Fruit fly (Drosophila melanogaster) whole organism, embryonic: Measurements from ENCODE around the gene ovm.
A peak's percentile ranks its signal among the peaks of the same experiment; 100 is the strongest.

ENCODE experiments used
- Asciz ChIP-seq: fragments of 200-800 bp; sonication (Bioruptor generic); optimal IDR thresholded peaks from 2 replicates; lab custom pipeline; 2017; ENCODE audit warnings: missing biosample characterization, mild to moderate bottlenecking, missing genetic modification characterization, missing genetic modification reagents
- Atf-2 ChIP-seq: fragments of 200-800 bp; sonication (Bioruptor generic); optimal IDR thresholded peaks from 2 replicates; lab custom pipeline; 2016; ENCODE audit warnings: missing biosample characterization, missing genetic modification characterization
- Bteb2 ChIP-seq: fragments of 200-800 bp; sonication (Bioruptor generic); optimal IDR thresholded peaks from 2 replicates; lab custom pipeline; 2016; ENCODE audit warnings: missing biosample characterization, missing genetic modification characterization
- CG12659 ChIP-seq: fragments of 200-800 bp; sonication (Bioruptor generic); optimal IDR thresholded peaks from 3 replicates; lab custom pipeline; 2017; ENCODE audit warnings: mild to moderate bottlenecking, missing biosample characterization, missing genetic modification reagents, missing genetic modification characterization
- CG13296 ChIP-seq: fragments of 200-800 bp; sonication (Bioruptor generic); optimal IDR thresholded peaks from 3 replicates; lab custom pipeline; 2018; ENCODE audit warnings: missing biosample characterization, mild to moderate bottlenecking, missing genetic modification characterization
- CG13624 ChIP-seq: fragments of 200-800 bp; sonication (Bioruptor generic); optimal IDR thresholded peaks from 2 replicates; lab custom pipeline; 2016; ENCODE audit warnings: missing biosample characterization, missing genetic modification characterization
- CG13775 ChIP-seq: fragments of 200-800 bp; sonication (Bioruptor generic); optimal IDR thresholded peaks from 3 replicates; lab custom pipeline; 2017; ENCODE audit warnings: missing biosample characterization, mild to moderate bottlenecking, missing genetic modification characterization
- CG15269 ChIP-seq: fragments of 200-800 bp; sonication (Bioruptor generic); optimal IDR thresholded peaks from 2 replicates; lab custom pipeline; 2018; ENCODE audit warnings: missing biosample characterization, mild to moderate bottlenecking, missing genetic modification characterization, moderate library complexity
- CG15514 ChIP-seq: fragments of 200-800 bp; sonication (Bioruptor generic); optimal IDR thresholded peaks from 3 replicates; lab custom pipeline; 2017; ENCODE audit warnings: missing biosample characterization, missing genetic modification characterization, mild to moderate bottlenecking, moderate library complexity, missing genetic modification reagents
- CG15601 ChIP-seq: fragments of 200-800 bp; sonication (Bioruptor generic); optimal IDR thresholded peaks from 3 replicates; lab custom pipeline; 2019; ENCODE audit warnings: missing biosample characterization, mild to moderate bottlenecking, missing genetic modification characterization, moderate library complexity
- CG1647 ChIP-seq: fragments of 200-800 bp; sonication (Bioruptor generic); optimal IDR thresholded peaks from 3 replicates; lab custom pipeline; 2016; ENCODE audit warnings: missing biosample characterization, missing genetic modification characterization
- CG31365 ChIP-seq: fragments of 200-800 bp; sonication (Bioruptor generic); optimal IDR thresholded peaks from 2 replicates; lab custom pipeline; 2018; ENCODE audit warnings: missing biosample characterization, mild to moderate bottlenecking, missing genetic modification characterization
- CG33213 ChIP-seq: fragments of 200-800 bp; sonication (Bioruptor generic); optimal IDR thresholded peaks from 3 replicates; lab custom pipeline; 2016; ENCODE audit warnings: missing biosample characterization, missing genetic modification characterization
- CG4328 ChIP-seq: fragments of 200-800 bp; sonication (Bioruptor generic); optimal IDR thresholded peaks from 3 replicates; lab custom pipeline; 2017; ENCODE audit warnings: missing biosample characterization, missing genetic modification reagents, missing genetic modification characterization
- CG4424 ChIP-seq: fragments of 200-800 bp; sonication (Bioruptor generic); optimal IDR thresholded peaks from 3 replicates; lab custom pipeline; 2016; ENCODE audit warnings: missing biosample characterization, missing genetic modification characterization
- CG6813 ChIP-seq: fragments of 200-800 bp; sonication (Bioruptor generic); optimal IDR thresholded peaks from 2 replicates; lab custom pipeline; 2017; ENCODE audit warnings: missing biosample characterization, missing genetic modification characterization, mild to moderate bottlenecking, moderate library complexity, missing genetic modification reagents
- CG7556 ChIP-seq: fragments of 200-800 bp; sonication (Bioruptor generic); optimal IDR thresholded peaks from 2 replicates; lab custom pipeline; 2017; ENCODE audit warnings: missing biosample characterization, mild to moderate bottlenecking, missing genetic modification characterization
- CG7987 ChIP-seq: fragments of 200-800 bp; sonication (Bioruptor generic); optimal IDR thresholded peaks from 2 replicates; lab custom pipeline; 2018; ENCODE audit warnings: missing biosample characterization, mild to moderate bottlenecking, missing genetic modification characterization, moderate library complexity
- CG9437 ChIP-seq: fragments of 200-800 bp; sonication (Bioruptor generic); optimal IDR thresholded peaks from 2 replicates; lab custom pipeline; 2018; ENCODE audit warnings: missing biosample characterization, mild to moderate bottlenecking, missing genetic modification characterization
- Doc2 ChIP-seq: fragments of 200-800 bp; sonication (Bioruptor generic); IDR thresholded peaks from 2 replicates; pipeline ENCODE4 v1.3.6; 2022; ENCODE audit warnings: missing biosample characterization, missing genetic modification characterization
- Gug ChIP-seq: fragments of 200-800 bp; sonication (Bioruptor generic); IDR thresholded peaks from 4 replicates; pipeline ENCODE4 v1.3.6; 2022; ENCODE audit warnings: missing biosample characterization, missing genetic modification characterization
- Lpt ChIP-seq: fragments of >200 bp; optimal IDR thresholded peaks from 2 replicates; lab custom pipeline; 2018; ENCODE audit warnings: missing biosample characterization, missing genetic modification characterization
- MBD-R2 ChIP-seq: fragments of 200-800 bp; sonication (Bioruptor generic); IDR thresholded peaks from 2 replicates; pipeline ENCODE4 v1.3.6; 2022; ENCODE audit warnings: missing biosample characterization, missing genetic modification characterization
- Med ChIP-seq: fragments of 200-800 bp; sonication (Bioruptor generic); peaks from one replicate; lab custom pipeline; 2016; ENCODE audit warnings: missing biosample characterization, missing genetic modification characterization, mild to moderate bottlenecking, inconsistent platforms, moderate library complexity
- Mes4 ChIP-seq: fragments of 200-800 bp; sonication (Bioruptor generic); optimal IDR thresholded peaks from 2 replicates; lab custom pipeline; 2016; ENCODE audit warnings: missing biosample characterization, missing genetic modification characterization
- NC2α ChIP-seq: fragments of 200-800 bp; sonication (Bioruptor generic); optimal IDR thresholded peaks from 2 replicates; lab custom pipeline; 2016; ENCODE audit warnings: missing biosample characterization, missing genetic modification characterization
- NK7.1 ChIP-seq: fragments of 200-800 bp; sonication (Bioruptor generic); optimal IDR thresholded peaks from 3 replicates; lab custom pipeline; 2016; ENCODE audit warnings: missing biosample characterization, missing genetic modification characterization
- Neu2 ChIP-seq: fragments of 200-800 bp; sonication (Bioruptor generic); optimal IDR thresholded peaks from 3 replicates; lab custom pipeline; 2016; ENCODE audit warnings: missing biosample characterization, missing genetic modification characterization, borderline replicate concordance
- Oaz ChIP-seq: fragments of 200-800 bp; sonication (Bioruptor generic); IDR thresholded peaks from 2 replicates; pipeline ENCODE4 v1.3.6; 2022; ENCODE audit warnings: missing biosample characterization, missing genetic modification characterization
- PHDP ChIP-seq: fragments of 200-800 bp; sonication (Bioruptor generic); optimal IDR thresholded peaks from 3 replicates; lab custom pipeline; 2018; ENCODE audit warnings: missing biosample characterization, mild to moderate bottlenecking, missing genetic modification characterization, moderate library complexity
- Trl ChIP-seq, 3 experiments: fragments of >200 bp in 2 of 3; fragments of 200-800 bp in 1 of 3; sonication (Bioruptor generic) in 1 of 3; optimal IDR thresholded peaks; 2 replicates in 1 of 3; 3 replicates in 2 of 3; lab custom pipeline; 2016 to 2017; ENCODE audit warnings: missing biosample characterization in 1 of 3, missing genetic modification characterization in 1 of 3
- YL-1 ChIP-seq: fragments of 200-800 bp; sonication (Bioruptor generic); optimal IDR thresholded peaks from 3 replicates; lab custom pipeline; 2017; ENCODE audit warnings: missing biosample characterization, mild to moderate bottlenecking, missing genetic modification characterization
- al ChIP-seq: fragments of 200-800 bp; sonication (Bioruptor generic); IDR thresholded peaks from 2 replicates; pipeline ENCODE4 v1.3.6; 2022; ENCODE audit warnings: missing biosample characterization, missing genetic modification characterization
- cad ChIP-seq: fragments of >200 bp; optimal IDR thresholded peaks from 2 replicates; lab custom pipeline; 2017; ENCODE audit warnings: missing biosample characterization, missing genetic modification characterization
- dm ChIP-seq: fragments of 200-800 bp; sonication (Bioruptor generic); optimal IDR thresholded peaks from 3 replicates; lab custom pipeline; 2016; ENCODE audit warnings: missing biosample characterization, missing genetic modification characterization
- dmrt11E ChIP-seq: fragments of 200-800 bp; sonication (Bioruptor generic); optimal IDR thresholded peaks from 3 replicates; lab custom pipeline; 2018; ENCODE audit warnings: missing biosample characterization, mild to moderate bottlenecking, missing genetic modification characterization, moderate library complexity
- exex ChIP-seq: fragments of 200-800 bp; sonication (Bioruptor generic); optimal IDR thresholded peaks from 4 replicates; lab custom pipeline; 2018; ENCODE audit warnings: missing biosample characterization, mild to moderate bottlenecking, missing genetic modification characterization, moderate library complexity
- gem ChIP-seq: fragments of 200-800 bp; sonication (Bioruptor generic); optimal IDR thresholded peaks from 2 replicates; lab custom pipeline; 2019; ENCODE audit warnings: missing biosample characterization, mild to moderate bottlenecking, missing genetic modification characterization, moderate library complexity
- lov ChIP-seq, 2 experiments: fragments of 200-800 bp in 1 of 2; fragments of >200 bp in 1 of 2; sonication (Bioruptor generic) in 1 of 2; IDR thresholded peaks in 1 of 2; optimal IDR thresholded peaks in 1 of 2; 2 replicates in 1 of 2; 3 replicates in 1 of 2; pipeline versions ENCODE4 v1.3.6 to Lab custom; 2017 to 2022; ENCODE audit warnings: missing biosample characterization in 1 of 2, missing genetic modification characterization in 1 of 2
- maf-S ChIP-seq: fragments of 200-800 bp; sonication (Bioruptor generic); optimal IDR thresholded peaks from 2 replicates; lab custom pipeline; 2016; ENCODE audit warnings: missing biosample characterization, missing genetic modification characterization
- nau ChIP-seq: fragments of 200-800 bp; sonication (Bioruptor generic); optimal IDR thresholded peaks from 3 replicates; lab custom pipeline; 2017; ENCODE audit warnings: missing biosample characterization, mild to moderate bottlenecking, missing genetic modification characterization, missing genetic modification reagents
- nmo ChIP-seq: fragments of 200-800 bp; sonication (Bioruptor generic); optimal IDR thresholded peaks from 2 replicates; lab custom pipeline; 2018; ENCODE audit warnings: missing biosample characterization, mild to moderate bottlenecking, missing genetic modification characterization, moderate library complexity
- nom ChIP-seq: fragments of 200-800 bp; sonication (Bioruptor generic); optimal IDR thresholded peaks from 2 replicates; lab custom pipeline; 2017; ENCODE audit warnings: missing biosample characterization, missing genetic modification characterization, mild to moderate bottlenecking, moderate library complexity, missing genetic modification reagents
- ranshi ChIP-seq: fragments of 200-800 bp; sonication (Bioruptor generic); IDR thresholded peaks from 2 replicates; pipeline ENCODE4 v1.3.6; 2022; ENCODE audit warnings: missing biosample characterization, missing genetic modification characterization
- rib ChIP-seq: fragments of 200-800 bp; sonication (Bioruptor generic); IDR thresholded peaks from 2 replicates; pipeline ENCODE4 v1.3.6; 2022; ENCODE audit warnings: missing biosample characterization, missing genetic modification characterization
- trh ChIP-seq: fragments of 200-800 bp; sonication (Bioruptor generic); optimal IDR thresholded peaks from 2 replicates; lab custom pipeline; 2016; ENCODE audit warnings: missing biosample characterization, missing genetic modification characterization
- zfh2 ChIP-seq: fragments of 200-800 bp; sonication (Bioruptor generic); optimal IDR thresholded peaks from 2 replicates; lab custom pipeline; 2016; ENCODE audit warnings: missing biosample characterization, missing genetic modification characterization

Gene ovm

dm6 chr2L:166115-167069 is 25.6 kb upstream of the ovm start (continued):
- TF ChIP-seq cad (GFP tag; lab: Kevin White, UChicago) (no peak), CG12659 (peak; percentile 85), rib (GFP tag; lab: Robert Waterston, UW) (no peak), exex (peak; percentile 82), Med (GFP tag; lab: Kevin White, UChicago) (peak; percentile 95), CG1647 (GFP tag; lab: Kevin White, UChicago) (peak; percentile 59), CG7556 (GFP tag; lab: Kevin White, UChicago) (peak; percentile 80), Asciz (GFP tag; lab: Kevin White, UChicago) (peak; percentile 86), dmrt11E (tag; lab: Kevin White, UChicago) (peak; percentile 46), CG15269 (tag; lab: Kevin White, UChicago) (peak; percentile 67), nau (GFP tag; lab: Kevin White, UChicago) (peak; percentile 91), CG13624 (peak; percentile 72), CG31365 (tag; lab: Kevin White, UChicago) (peak; percentile 82), Doc2 (GFP tag; lab: Robert Waterston, UW) (no peak), nom (peak; percentile 98), lov (optimal IDR thresholded peaks at IDR 0.05; lab: Kevin White, UChicago) (no peak), lov (GFP tag; IDR thresholded peaks at IDR 0.05; lab: Robert Waterston, UW) (no peak), nmo (GFP tag; lab: Kevin White, UChicago) (peak; percentile 33), Neu2 (no peak), zfh2 (peak; percentile 45), CG4424 (GFP tag; lab: Kevin White, UChicago) (peak; percentile 36), maf-S (peak; percentile 38), CG4328 (GFP tag; lab: Kevin White, UChicago) (peak; percentile 90), CG6813 (GFP tag; lab: Kevin White, UChicago) (peak; percentile 91), YL-1 (peak; percentile 76), CG9437 (peak; percentile 50), MBD-R2 (GFP tag; lab: Robert Waterston, UW) (no peak), CG7987 (GFP tag; lab: Kevin White, UChicago) (peak; percentile 92), Gug (GFP tag; lab: Robert Waterston, UW) (no peak), Bteb2 (peak; percentile 34), NC2α (GFP tag; lab: Kevin White, UChicago) (peak; percentile 41), CG13775 (peak; percentile 58), PHDP (peak; percentile 81), Atf-2 (GFP tag; lab: Kevin White, UChicago) (peak; percentile 37), Trl (optimal IDR thresholded peaks at IDR 0.05; lab: Kevin White, UChicago) (peak; percentile 32 to 84), Trl (GFP tag; optimal IDR thresholded peaks at IDR 0.05; lab: Kevin White, UChicago) (peak; percentile 54), ranshi (GFP tag; lab: Robert Waterston, UW) (no peak), CG15514 (peak; percentile 79), dm (peak; percentile 30), Lpt (GFP tag; lab: Kevin White, UChicago) (peak; percentile 27), al (GFP tag; lab: Robert Waterston, UW) (no peak), gem (tag; lab: Kevin White, UChicago) (peak; percentile 75), NK7.1 (GFP tag; lab: Kevin White, UChicago) (peak; percentile 57), Mes4 (GFP tag; lab: Kevin White, UChicago) (peak; percentile 49), CG33213 (GFP tag; lab: Kevin White, UChicago) (peak; percentile 71), trh (no peak), CG15601 (tag; lab: Kevin White, UChicago) (peak; percentile 75), CG13296 (peak; percentile 96), Oaz (GFP tag; lab: Robert Waterston, UW) (no peak)
